Fruit fly (Drosophila melanogaster) whole organism, embryonic: ENCODE results near the gene Hpr1.

Experiments used
- Aef1 ChIP-seq: fragments of 200-800 bp; sonication (Bioruptor generic); IDR thresholded peaks from 3 replicates; pipeline ENCODE4 v1.3.6; 2022; ENCODE audit warnings: missing biosample characterization, missing genetic modification characterization
- Antp ChIP-seq: fragments of 200-800 bp; sonication (Bioruptor generic); optimal IDR thresholded peaks from 3 replicates; lab custom pipeline; 2016; ENCODE audit warnings: missing biosample characterization, missing genetic modification characterization
- BtbVII ChIP-seq: fragments of 200-800 bp; sonication (Bioruptor generic); optimal IDR thresholded peaks from 3 replicates; lab custom pipeline; 2017; ENCODE audit warnings: missing biosample characterization, mild to moderate bottlenecking, missing genetic modification characterization
- CG10979 ChIP-seq: fragments of 200-800 bp; sonication (Bioruptor generic); optimal IDR thresholded peaks from 2 replicates; lab custom pipeline; 2018; ENCODE audit warnings: missing biosample characterization, mild to moderate bottlenecking, missing genetic modification characterization, moderate library complexity
- CG11093 ChIP-seq: fragments of 200-800 bp; sonication (Bioruptor generic); IDR thresholded peaks from 3 replicates; pipeline ENCODE4 v1.3.6; 2022; ENCODE audit warnings: missing biosample characterization, missing genetic modification characterization
- CG17359 ChIP-seq: fragments of 200-800 bp; sonication (Bioruptor generic); optimal IDR thresholded peaks from 3 replicates; lab custom pipeline; 2018; ENCODE audit warnings: missing biosample characterization, mild to moderate bottlenecking, missing genetic modification characterization, moderate library complexity
- CG17802 ChIP-seq: fragments of 200-800 bp; sonication (Bioruptor generic); optimal IDR thresholded peaks from 2 replicates; lab custom pipeline; 2018; ENCODE audit warnings: missing biosample characterization, mild to moderate bottlenecking, missing genetic modification characterization, moderate library complexity
- CG2120 ChIP-seq: fragments of 200-800 bp; sonication (Bioruptor generic); optimal IDR thresholded peaks from 3 replicates; lab custom pipeline; 2016; ENCODE audit warnings: missing biosample characterization, missing genetic modification characterization
- CG2678 ChIP-seq: fragments of 200-800 bp; sonication (Bioruptor generic); optimal IDR thresholded peaks from 3 replicates; lab custom pipeline; 2019; ENCODE audit warnings: missing biosample characterization, mild to moderate bottlenecking, missing genetic modification characterization, moderate library complexity
- CG32532 ChIP-seq: fragments of 200-800 bp; sonication (Bioruptor generic); IDR thresholded peaks from 2 replicates; pipeline ENCODE4 v1.3.6; 2022; ENCODE audit warnings: missing biosample characterization, missing genetic modification characterization
- CG7556 ChIP-seq: fragments of 200-800 bp; sonication (Bioruptor generic); optimal IDR thresholded peaks from 2 replicates; lab custom pipeline; 2017; ENCODE audit warnings: missing biosample characterization, mild to moderate bottlenecking, missing genetic modification characterization
- CG7839 ChIP-seq: fragments of 200-800 bp; sonication (Bioruptor generic); optimal IDR thresholded peaks from 3 replicates; lab custom pipeline; 2018; ENCODE audit warnings: missing biosample characterization, mild to moderate bottlenecking, missing genetic modification characterization, moderate library complexity
- CG8089 ChIP-seq: fragments of 200-800 bp; sonication (Bioruptor generic); optimal IDR thresholded peaks from 3 replicates; lab custom pipeline; 2016; ENCODE audit warnings: missing biosample characterization, missing genetic modification characterization
- CG9727 ChIP-seq: fragments of 200-800 bp; sonication (Bioruptor generic); optimal IDR thresholded peaks from 3 replicates; lab custom pipeline; 2017; ENCODE audit warnings: missing biosample characterization, mild to moderate bottlenecking, missing genetic modification characterization
- CoRest ChIP-seq: fragments of 200-800 bp; sonication (Bioruptor generic); optimal IDR thresholded peaks from 3 replicates; lab custom pipeline; 2018; ENCODE audit warnings: missing biosample characterization, mild to moderate bottlenecking, missing genetic modification characterization, moderate library complexity
- Ets65A ChIP-seq: fragments of 200-800 bp; sonication (Bioruptor generic); peaks from one replicate; lab custom pipeline; 2016; ENCODE audit warnings: missing biosample characterization, missing genetic modification characterization
- HHEX ChIP-seq: fragments of 200-800 bp; sonication (Bioruptor generic); optimal IDR thresholded peaks from 3 replicates; lab custom pipeline; 2017; ENCODE audit warnings: missing biosample characterization, mild to moderate bottlenecking, missing genetic modification characterization, missing genetic modification reagents
- HLH4C ChIP-seq: fragments of 200-800 bp; sonication (Bioruptor generic); IDR thresholded peaks from 3 replicates; pipeline ENCODE4 v1.3.6; 2022; ENCODE audit warnings: missing biosample characterization, missing genetic modification characterization; ENCODE audit not compliant: partially characterized antibody
- Hr51 ChIP-seq, 2 experiments: fragments of 200-800 bp; sonication (Bioruptor generic); optimal IDR thresholded peaks; 2 replicates in 1 of 2; 3 replicates in 1 of 2; lab custom pipeline; 2016 to 2018; ENCODE audit warnings: missing biosample characterization in 2 of 2, missing genetic modification characterization in 2 of 2, mild to moderate bottlenecking in 1 of 2, moderate library complexity in 1 of 2
- Med ChIP-seq: fragments of 200-800 bp; sonication (Bioruptor generic); peaks from one replicate; lab custom pipeline; 2016; ENCODE audit warnings: missing biosample characterization, missing genetic modification characterization, mild to moderate bottlenecking, inconsistent platforms, moderate library complexity
- Pdp1 ChIP-seq, 2 experiments: fragments of 200-800 bp; sonication (Bioruptor generic); optimal IDR thresholded peaks; 3 replicates each; lab custom pipeline; 2016; ENCODE audit warnings: missing biosample characterization in 2 of 2, missing genetic modification characterization in 2 of 2, mild to moderate bottlenecking in 1 of 2, moderate library complexity in 1 of 2
- Scr ChIP-seq: fragments of 200-800 bp; sonication (Bioruptor generic); IDR thresholded peaks from 2 replicates; pipeline ENCODE4 v1.3.6; 2022; ENCODE audit warnings: missing biosample characterization, missing genetic modification characterization; ENCODE audit not compliant: partially characterized antibody
- Sox102F ChIP-seq: fragments of 200-800 bp; sonication (Bioruptor generic); optimal IDR thresholded peaks from 2 replicates; lab custom pipeline; 2018; ENCODE audit warnings: missing biosample characterization, mild to moderate bottlenecking, missing genetic modification characterization, moderate library complexity
- Sry-δ ChIP-seq: fragments of 200-800 bp; sonication (Bioruptor generic); optimal IDR thresholded peaks from 2 replicates; lab custom pipeline; 2016; ENCODE audit warnings: missing biosample characterization, missing genetic modification characterization
- Xrp1 ChIP-seq: fragments of 200-800 bp; sonication (Bioruptor generic); IDR thresholded peaks from 2 replicates; pipeline ENCODE4 v1.3.6; 2022; ENCODE audit warnings: missing biosample characterization, missing genetic modification characterization
- ac ChIP-seq: fragments of 200-800 bp; sonication (Bioruptor generic); optimal IDR thresholded peaks from 3 replicates; lab custom pipeline; 2017; ENCODE audit warnings: missing biosample characterization, mild to moderate bottlenecking, missing genetic modification characterization
- al ChIP-seq: fragments of 200-800 bp; sonication (Bioruptor generic); IDR thresholded peaks from 2 replicates; pipeline ENCODE4 v1.3.6; 2022; ENCODE audit warnings: missing biosample characterization, missing genetic modification characterization
- ara ChIP-seq: fragments of 200-800 bp; sonication (Bioruptor generic); IDR thresholded peaks from 2 replicates; pipeline ENCODE4 v1.3.6; 2022; ENCODE audit warnings: missing biosample characterization, missing genetic modification characterization
- bcd ChIP-seq: fragments of 200-800 bp; sonication (Bioruptor generic); optimal IDR thresholded peaks from 2 replicates; lab custom pipeline; 2017; ENCODE audit warnings: missing biosample characterization, mild to moderate bottlenecking, missing genetic modification characterization
- corto ChIP-seq: fragments of 200-800 bp; sonication (Bioruptor generic); optimal IDR thresholded peaks from 2 replicates; lab custom pipeline; 2016; ENCODE audit warnings: missing biosample characterization, mild to moderate bottlenecking, missing genetic modification characterization, moderate library complexity
- esg ChIP-seq: fragments of 200-800 bp; sonication (Bioruptor generic); conservative IDR thresholded peaks from 2 replicates; pipeline ENCODE4 v1.3.6; 2022; ENCODE audit warnings: missing biosample characterization, missing genetic modification characterization
- exex ChIP-seq: fragments of 200-800 bp; sonication (Bioruptor generic); optimal IDR thresholded peaks from 4 replicates; lab custom pipeline; 2018; ENCODE audit warnings: missing biosample characterization, mild to moderate bottlenecking, missing genetic modification characterization, moderate library complexity
- gcm ChIP-seq: fragments of 200-800 bp; sonication (Bioruptor generic); optimal IDR thresholded peaks from 2 replicates; lab custom pipeline; 2019; ENCODE audit warnings: missing biosample characterization, mild to moderate bottlenecking, missing genetic modification characterization, moderate library complexity
- gem ChIP-seq: fragments of 200-800 bp; sonication (Bioruptor generic); optimal IDR thresholded peaks from 2 replicates; lab custom pipeline; 2019; ENCODE audit warnings: missing biosample characterization, mild to moderate bottlenecking, missing genetic modification characterization, moderate library complexity
- grau ChIP-seq: fragments of 200-800 bp; optimal IDR thresholded peaks from 3 replicates; lab custom pipeline; 2019; ENCODE audit warnings: missing biosample characterization, mild to moderate bottlenecking, missing genetic modification characterization, moderate library complexity
- grn ChIP-seq: fragments of 200-800 bp; sonication (Bioruptor generic); optimal IDR thresholded peaks from 3 replicates; lab custom pipeline; 2017; ENCODE audit warnings: missing biosample characterization, missing genetic modification characterization
- ham ChIP-seq: fragments of 200-800 bp; sonication (Bioruptor generic); IDR thresholded peaks from 2 replicates; pipeline ENCODE4 v1.3.6; 2022; ENCODE audit warnings: missing biosample characterization, missing genetic modification characterization
- lab ChIP-seq: fragments of 200-800 bp; sonication (Bioruptor generic); optimal IDR thresholded peaks from 3 replicates; lab custom pipeline; 2017; ENCODE audit warnings: missing biosample characterization, missing genetic modification characterization, mild to moderate bottlenecking, moderate library complexity, missing genetic modification reagents
- lmd ChIP-seq: fragments of 200-800 bp; sonication (Bioruptor generic); IDR thresholded peaks from 2 replicates; pipeline ENCODE4 v1.3.6; 2022; ENCODE audit warnings: missing biosample characterization, missing genetic modification characterization
- mirr ChIP-seq: fragments of 200-800 bp; sonication (Bioruptor generic); optimal IDR thresholded peaks from 3 replicates; lab custom pipeline; 2018; ENCODE audit warnings: missing biosample characterization, mild to moderate bottlenecking, missing genetic modification characterization
- nmo ChIP-seq: fragments of 200-800 bp; sonication (Bioruptor generic); optimal IDR thresholded peaks from 2 replicates; lab custom pipeline; 2018; ENCODE audit warnings: missing biosample characterization, mild to moderate bottlenecking, missing genetic modification characterization, moderate library complexity
- pan ChIP-seq, 4 experiments: fragments of >200 bp in 3 of 4; fragments of 200-800 bp in 1 of 4; sonication (Bioruptor generic) in 1 of 4; optimal IDR thresholded peaks in 3 of 4; IDR thresholded peaks in 1 of 4; 2 replicates each; pipeline versions ENCODE4 v1.3.6 to Lab custom; 2017 to 2022; ENCODE audit warnings: missing biosample characterization in 2 of 4, missing genetic modification characterization in 2 of 4, mixed read lengths in 1 of 4
- sisA ChIP-seq: fragments of 200-800 bp; sonication (Bioruptor generic); IDR thresholded peaks from 2 replicates; pipeline ENCODE4 v1.3.6; 2022; ENCODE audit warnings: missing biosample characterization, missing genetic modification characterization
- slbo ChIP-seq: fragments of 200-800 bp; sonication (Bioruptor generic); IDR thresholded peaks from 2 replicates; pipeline ENCODE4 v1.3.6; 2022; ENCODE audit warnings: missing biosample characterization, missing genetic modification characterization
- sug ChIP-seq: fragments of 200-800 bp; optimal IDR thresholded peaks from 2 replicates; lab custom pipeline; 2019; ENCODE audit warnings: missing biosample characterization, mild to moderate bottlenecking, missing genetic modification characterization, moderate library complexity
- trem ChIP-seq: fragments of 200-800 bp; optimal IDR thresholded peaks from 3 replicates; lab custom pipeline; 2019; ENCODE audit warnings: missing biosample characterization, mild to moderate bottlenecking, missing genetic modification characterization, moderate library complexity

Hpr1 gene

dm6 chr3R:5836536-5836935 is 15.3 kb upstream of the Hpr1 start:
- TF ChIP-seq grn (GFP tag; lab: Kevin White, UChicago): peak; percentile 49
- TF ChIP-seq HLH4C (GFP tag; lab: Robert Waterston, UW): peak; percentile 50; the same call in 2 of the 3 replicates
- TF ChIP-seq exex (tag; lab: Kevin White, UChicago): peak; percentile 84
- peak; percentile 2 for TF ChIP-seq sug (tag; lab: Kevin White, UChicago)
- no peak for TF ChIP-seq trem (tag; lab: Kevin White, UChicago)
- TF ChIP-seq gem (tag; lab: Kevin White, UChicago): no peak
- no peak for TF ChIP-seq CG9727 (GFP tag; lab: Kevin White, UChicago)
- TF ChIP-seq mirr (GFP tag; lab: Kevin White, UChicago): peak; percentile 68
- no peak for TF ChIP-seq BtbVII (GFP tag; lab: Kevin White, UChicago)
- TF ChIP-seq, all 482 proteins: peak for 5

DNA sequence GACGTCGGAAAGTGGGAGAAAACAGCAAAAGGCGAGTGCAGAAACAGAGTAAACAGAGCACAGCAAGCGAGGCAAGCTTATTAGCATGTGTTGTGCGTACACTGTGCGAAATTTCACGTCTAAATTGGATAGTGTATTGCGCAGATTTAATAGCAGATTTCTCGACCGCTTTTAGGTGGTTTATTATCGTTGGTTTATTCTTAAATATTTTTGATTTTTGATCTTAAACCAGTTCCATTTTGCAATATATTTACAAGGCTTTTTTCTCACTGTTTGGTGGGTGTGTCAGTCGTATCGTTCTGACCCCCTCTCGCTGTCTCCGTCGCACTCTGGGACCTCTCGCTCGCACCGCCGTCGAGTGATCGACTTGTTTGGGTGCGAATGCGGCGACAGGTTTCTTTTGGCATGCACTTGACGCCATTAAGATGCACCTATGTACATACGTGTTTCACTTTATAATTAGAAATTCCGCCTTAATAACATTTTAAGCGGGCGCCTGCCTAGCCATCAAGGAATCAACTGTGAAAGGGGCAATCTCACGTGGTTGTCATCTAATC is 12.8 kb upstream of the Hpr1 start:
- TF ChIP-seq lmd (0 out of 2 replicates have a peak, but pooled peaks have one; percentile 14), CG17359 (tag; lab: Kevin White, UChicago) (peak; percentile 28), ara (GFP tag; lab: Robert Waterston, UW) (peak; percentile 48; the same call in 1 of the 2 replicates), CG7556 (no peak), Med (GFP tag; lab: Kevin White, UChicago) (peak; percentile 83), sisA (GFP tag; lab: Robert Waterston, UW) (peak; percentile 41; the same call in 1 of the 2 replicates), Sry-δ (GFP tag; lab: Kevin White, UChicago) (peak; percentile 2), Scr (GFP tag; lab: Robert Waterston, UW) (no peak), Ets65A (peak; percentile 85), corto (GFP tag; lab: Kevin White, UChicago) (peak; percentile 36), CG8089 (GFP tag; lab: Kevin White, UChicago) (no peak), CG17802 (tag; lab: Kevin White, UChicago) (no peak), CoRest (tag; lab: Kevin White, UChicago) (peak; percentile 4), gcm (GFP tag; lab: Kevin White, UChicago) (no peak), nmo (GFP tag; lab: Kevin White, UChicago) (peak; percentile 25), slbo (0 out of 2 replicates have a peak, but pooled peaks have one; percentile 14), al (GFP tag; lab: Robert Waterston, UW) (0 out of 2 replicates have a peak, but pooled peaks have one; percentile 28), esg (0 out of 2 replicates have a peak, but pooled peaks have one; percentile 11), lab (GFP tag; lab: Kevin White, UChicago) (peak; percentile 32), Aef1 (GFP tag; lab: Robert Waterston, UW) (0 out of 3 replicates have a peak, but pooled peaks have one; percentile 37), Pdp1 (GFP tag; optimal IDR thresholded peaks at IDR 0.05; lab: Kevin White, UChicago) (peak in 1 of 2 experiments; percentile 24), gem (tag; lab: Kevin White, UChicago) (peak; percentile 44), Hr51 (GFP tag; optimal IDR thresholded peaks at IDR 0.05; lab: Kevin White, UChicago) (peak in 1 of 2 experiments; percentile 19), CG32532 (GFP tag; lab: Robert Waterston, UW) (peak; percentile 40; the same call in 1 of the 2 replicates), Sox102F (GFP tag; lab: Kevin White, UChicago) (peak; percentile 42), CG11093 (GFP tag; lab: Robert Waterston, UW) (0 out of 3 replicates have a peak, but pooled peaks have one; percentile 10), CG2678 (tag; lab: Kevin White, UChicago) (peak; percentile 15), ac (GFP tag; lab: Kevin White, UChicago) (no peak), CG7839 (tag; lab: Kevin White, UChicago) (peak; percentile 32), grau (tag; lab: Kevin White, UChicago) (peak; percentile 3), HHEX (no peak), Antp (GFP tag; lab: Kevin White, UChicago) (peak; percentile 11), pan (optimal IDR thresholded peaks at IDR 0.05; lab: Kevin White, UChicago) (no peak), pan (GFP tag; optimal IDR thresholded peaks at IDR 0.05 in 1 of 2, IDR thresholded peaks at IDR 0.05 in 1 of 2) (peak in 1 of 2 experiments; percentile 54), ham (GFP tag; lab: Robert Waterston, UW) (no peak), CG10979 (tag; lab: Kevin White, UChicago) (no peak), bcd (GFP tag; lab: Kevin White, UChicago) (peak; percentile 5), Xrp1 (GFP tag; lab: Robert Waterston, UW) (peak; percentile 30; the same call in 1 of the 2 replicates), CG2120 (GFP tag; lab: Kevin White, UChicago) (peak; percentile 25)
